Fruit fly (Drosophila melanogaster): ENCODE measurements around the gene Scox.

Scox gene

dm6 chr2L:4981278-4981966, 12.7 kb upstream of the Scox start, which contains the start of the genes CG8892 and CG34126 (continued):
- peak; percentile 95 for TF ChIP-seq CG8632 (GFP tag; optimal IDR thresholded peaks at IDR 0.05)
- TF ChIP-seq CG6854 (GFP tag; optimal IDR thresholded peaks at IDR 0.05): peak; percentile 88
- TF ChIP-seq CG6808 (GFP tag; optimal IDR thresholded peaks at IDR 0.05): peak; percentile 93
- TF ChIP-seq cyc (GFP tag; optimal IDR thresholded peaks at IDR 0.05): peak; percentile 98
- peak; percentile 98 for TF ChIP-seq Eip78C (GFP tag)
- peak; percentile 98 for TF ChIP-seq CG3032 (tag; optimal IDR thresholded peaks at IDR 0.05)
- peak; percentile 80 for TF ChIP-seq CG9139 (GFP tag; optimal IDR thresholded peaks at IDR 0.05)
- peak; percentile 97 for TF ChIP-seq CG32006 (GFP tag; optimal IDR thresholded peaks at IDR 0.05)
- peak; percentile 92 for TF ChIP-seq Blimp-1 (GFP tag; optimal IDR thresholded peaks at IDR 0.05)
- TF ChIP-seq ss (GFP tag; optimal IDR thresholded peaks at IDR 0.05): peak; percentile 85 to 95
- TF ChIP-seq pdm3 (GFP tag; optimal IDR thresholded peaks at IDR 0.05): peak; percentile 98
- peak; percentile 87 for TF ChIP-seq CG1621 (tag; optimal IDR thresholded peaks at IDR 0.05)
- TF ChIP-seq eg (GFP tag; IDR thresholded peaks at IDR 0.05): peak; percentile 89
- TF ChIP-seq Sox14 (GFP tag; optimal IDR thresholded peaks at IDR 0.05): peak; percentile 97
- peak; percentile 84 for TF ChIP-seq CG15336 (GFP tag; IDR thresholded peaks at IDR 0.05)
- peak; percentile 91 for TF ChIP-seq spab (GFP tag; optimal IDR thresholded peaks at IDR 0.05)
- no peak for TF ChIP-seq Hr38 (GFP tag; optimal IDR thresholded peaks at IDR 0.05)
- peak; percentile 81 for TF ChIP-seq CG6276 (GFP tag; optimal IDR thresholded peaks at IDR 0.05)
- peak; percentile 81 for TF ChIP-seq fkh (GFP tag; optimal IDR thresholded peaks at IDR 0.05)
- peak; percentile 82 for TF ChIP-seq CG16779 (tag; optimal IDR thresholded peaks at IDR 0.05)
- peak; percentile 99 for TF ChIP-seq CG31627 (GFP tag; optimal IDR thresholded peaks at IDR 0.05)
- peak; percentile 94 for TF ChIP-seq Gug (GFP tag; IDR thresholded peaks at IDR 0.05)
- TF ChIP-seq fd59A (GFP tag; optimal IDR thresholded peaks at IDR 0.05): peak; percentile 96
- peak; percentile 96 for TF ChIP-seq CG8319 (GFP tag; optimal IDR thresholded peaks at IDR 0.05)
- TF ChIP-seq salr (GFP tag; optimal IDR thresholded peaks at IDR 0.05): peak; percentile 91 to 96
- peak; percentile 92 for TF ChIP-seq CG7368 (GFP tag; optimal IDR thresholded peaks at IDR 0.05)
- TF ChIP-seq CG8119 (GFP tag; IDR thresholded peaks at IDR 0.05): peak; percentile 88
- TF ChIP-seq CG4318 (GFP tag; optimal IDR thresholded peaks at IDR 0.05): peak; percentile 96
- peak; percentile 96 for TF ChIP-seq Sox102F (GFP tag; optimal IDR thresholded peaks at IDR 0.05)
- peak; percentile 94 for TF ChIP-seq net (GFP tag; optimal IDR thresholded peaks at IDR 0.05)
- TF ChIP-seq Ets21C (GFP tag; optimal IDR thresholded peaks at IDR 0.05): peak; percentile 97
- TF ChIP-seq CG10631 (GFP tag; optimal IDR thresholded peaks at IDR 0.05): peak; percentile 99

DNA sequence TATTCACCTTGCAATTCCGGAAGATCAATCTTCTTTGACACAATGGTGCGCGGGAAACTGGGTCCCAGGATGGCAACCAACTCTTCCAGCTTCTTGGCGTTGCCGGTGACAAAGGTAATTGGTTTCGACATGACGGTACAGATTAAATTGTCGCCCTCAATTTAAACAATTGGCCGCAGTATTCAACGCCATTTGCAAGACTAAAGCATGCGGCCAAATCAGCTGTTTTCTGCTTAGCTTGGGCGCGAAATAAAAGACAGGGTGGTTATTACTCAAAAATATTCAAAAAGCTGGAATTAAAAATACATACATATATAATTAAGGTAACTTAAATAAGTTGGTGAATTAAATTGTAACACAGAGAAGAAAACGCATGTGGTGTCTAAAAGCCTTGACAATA, 10.4 kb upstream of the Scox start, which contains the start of gene CG8891:
TSS of gene CG8891 (minus strand) at position 242 of the 400 bp plus-strand sequence.
- TF ChIP-seq fd59A (GFP tag; optimal IDR thresholded peaks at IDR 0.05) (no peak), dac (GFP tag; optimal IDR thresholded peaks at IDR 0.05) (no peak)

DNA sequence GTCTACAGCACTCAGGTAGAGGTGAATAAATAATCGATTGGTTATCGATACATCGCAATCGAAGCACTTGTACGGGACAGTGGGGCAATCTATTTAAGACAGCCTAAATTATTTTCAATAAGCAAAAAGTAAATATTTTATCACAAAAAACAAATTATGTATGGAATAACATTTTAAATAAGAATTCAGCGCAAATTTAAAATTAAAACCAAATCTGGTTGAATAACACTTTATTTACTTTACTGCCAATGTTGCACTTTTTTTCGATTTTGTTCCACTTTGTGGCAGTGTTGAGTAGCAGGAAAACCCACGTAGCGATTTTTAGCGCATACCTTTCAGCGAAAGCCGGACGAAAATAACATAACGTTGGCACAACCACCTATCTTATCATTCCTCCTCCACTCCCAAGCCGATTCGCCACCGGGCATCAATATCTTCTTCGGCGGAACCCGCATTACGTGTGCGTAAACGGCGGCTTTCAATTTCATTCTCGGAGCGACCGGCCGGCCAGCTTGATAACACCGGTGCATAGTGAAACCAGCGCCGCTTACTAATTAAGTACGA, 8.3 kb upstream of the Scox start, which contains the start of the genes Gmd and CG3792:
TSS of gene Gmd (minus strand) at position 36 of the 564 bp plus-strand sequence.
TSS of gene CG3792 (plus strand) at position 325 of the 564 bp plus-strand sequence.
- TF ChIP-seq CG3919 (GFP tag; optimal IDR thresholded peaks at IDR 0.05) (no peak), CG10669 (GFP tag; optimal IDR thresholded peaks at IDR 0.05) (no peak), CG31627 (GFP tag; optimal IDR thresholded peaks at IDR 0.05) (peak; percentile 96), Sox15 (GFP tag; optimal IDR thresholded peaks at IDR 0.05) (peak; percentile 91), Hr38 (GFP tag; optimal IDR thresholded peaks at IDR 0.05) (peak; percentile 74), CG16779 (tag; optimal IDR thresholded peaks at IDR 0.05) (no peak), Ets96B (tag; optimal IDR thresholded peaks at IDR 0.05) (peak; percentile 94), Eip75B (GFP tag; optimal IDR thresholded peaks at IDR 0.05) (peak; percentile 94), CG6808 (GFP tag; optimal IDR thresholded peaks at IDR 0.05) (no peak), CG1621 (tag; optimal IDR thresholded peaks at IDR 0.05) (peak; percentile 90), Ets21C (GFP tag; optimal IDR thresholded peaks at IDR 0.05) (no peak), CG11762 (GFP tag; optimal IDR thresholded peaks at IDR 0.05; ENCODE audit: insufficient read depth) (peak; percentile 93), Sox102F (GFP tag; optimal IDR thresholded peaks at IDR 0.05) (no peak), net (GFP tag; optimal IDR thresholded peaks at IDR 0.05) (no peak), CG8119 (GFP tag; IDR thresholded peaks at IDR 0.05) (peak; percentile 94), Eip93F (GFP tag; optimal IDR thresholded peaks at IDR 0.05) (no peak), fkh (GFP tag; optimal IDR thresholded peaks at IDR 0.05) (peak; percentile 91), Lpt (GFP tag; optimal IDR thresholded peaks at IDR 0.05) (peak; percentile 90), esn (GFP tag; optimal IDR thresholded peaks at IDR 0.05) (peak; percentile 96), OdsH (GFP tag; optimal IDR thresholded peaks at IDR 0.05) (no peak), CG8632 (GFP tag; optimal IDR thresholded peaks at IDR 0.05) (peak; percentile 92), Hr39 (GFP tag; optimal IDR thresholded peaks at IDR 0.05) (peak; percentile 94), Smox (GFP tag; optimal IDR thresholded peaks at IDR 0.05) (no peak), fd59A (GFP tag; optimal IDR thresholded peaks at IDR 0.05) (peak; percentile 84), CG9139 (GFP tag; optimal IDR thresholded peaks at IDR 0.05) (no peak)

Measured in whole organism, prepupa.